Worm (Caenorhabditis elegans) whole organism, L4 larva: ENCODE measurements around the gene ZK154.6.

Experiments used
- F10B5.3 ChIP-seq: sonication (generic microtip); optimal IDR thresholded peaks from 2 replicates; lab custom pipeline; 2016; ENCODE audit warnings: mild to moderate bottlenecking, missing genetic modification characterization, missing compliant biosample characterization
- F26F4.8 ChIP-seq: fragments of 200-800 bp; sonication (Bioruptor generic); conservative IDR thresholded peaks from 2 replicates; pipeline ENCODE4 v1.3.6; 2022; ENCODE audit warnings: missing genetic modification characterization, missing compliant biosample characterization
- F44E2.7 ChIP-seq: fragments of 200-800 bp; sonication (Bioruptor generic); IDR thresholded peaks from 2 replicates; pipeline ENCODE4 v2.1.2; 2022; ENCODE audit warnings: missing genetic modification characterization, missing compliant biosample characterization
- R02D3.7 ChIP-seq: fragments of 150-350 bp; sonication (generic microtip); optimal IDR thresholded peaks from 3 replicates; lab custom pipeline; 2014; ENCODE audit warnings: missing biosample characterization, missing genetic modification characterization
- Y105C5A.15 ChIP-seq: fragments of 200-800 bp; sonication (Bioruptor generic); IDR thresholded peaks from 2 replicates; pipeline ENCODE4 v1.3.6; 2022; ENCODE audit warnings: missing genetic modification characterization, missing compliant biosample characterization
- Y5F2A.4 ChIP-seq: fragments of 200-800 bp; sonication (Bioruptor generic); optimal IDR thresholded peaks from 2 replicates; lab custom pipeline; 2018; ENCODE audit warnings: mild to moderate bottlenecking, missing genetic modification characterization, missing compliant biosample characterization
- aha-1 ChIP-seq: fragments of 150-350 bp; peaks from one replicate; lab custom pipeline; 2014; ENCODE audit warnings: missing biosample characterization, missing genetic modification characterization
- aly-2 ChIP-seq: sonication (generic microtip); optimal IDR thresholded peaks from 2 replicates; lab custom pipeline; 2018; ENCODE audit warnings: missing biosample characterization, missing genetic modification characterization
- attf-4 ChIP-seq: sonication (generic microtip); optimal IDR thresholded peaks from 3 replicates; lab custom pipeline; 2017; ENCODE audit warnings: missing biosample characterization, missing genetic modification characterization
- ceh-32 ChIP-seq: sonication (generic microtip); optimal IDR thresholded peaks from 2 replicates; lab custom pipeline; 2016; ENCODE audit warnings: mild to moderate bottlenecking, missing genetic modification characterization, missing compliant biosample characterization; ENCODE audit not compliant: poor library complexity
- ceh-44 ChIP-seq: fragments of 200-800 bp; sonication (Bioruptor generic); IDR thresholded peaks from 2 replicates; pipeline ENCODE4 v1.3.6; 2022; ENCODE audit warnings: missing genetic modification reagents, missing genetic modification characterization, missing compliant biosample characterization
- cey-2 ChIP-seq: sonication (generic microtip); optimal IDR thresholded peaks from 3 replicates; lab custom pipeline; 2017; ENCODE audit warnings: missing genetic modification characterization, mild to moderate bottlenecking, missing compliant biosample characterization, antibody characterized with exemption, borderline replicate concordance; ENCODE audit not compliant: insufficient read depth
- ctbp-1 ChIP-seq: fragments of 200-800 bp; sonication (Bioruptor generic); IDR thresholded peaks from 2 replicates; pipeline ENCODE4 v1.3.6; 2022; ENCODE audit warnings: missing genetic modification reagents, missing genetic modification characterization, missing compliant biosample characterization
- daf-12 ChIP-seq: fragments of 150-350 bp; optimal IDR thresholded peaks from 2 replicates; lab custom pipeline; 2014; ENCODE audit warnings: missing biosample characterization, missing genetic modification reagents, missing genetic modification characterization
- daf-16 ChIP-seq, 3 experiments: sonication (generic microtip); optimal IDR thresholded peaks; 2 replicates each; lab custom pipeline; 2016 to 2017; ENCODE audit warnings: missing genetic modification characterization in 3 of 3, missing genetic modification reagents in 3 of 3, mild to moderate bottlenecking in 2 of 3, missing compliant biosample characterization in 2 of 3, missing biosample characterization in 1 of 3, moderate library complexity in 1 of 3
- daf-8 ChIP-seq: fragments of 200-800 bp; sonication (Bioruptor generic); IDR thresholded peaks from 2 replicates; pipeline ENCODE4 v1.3.6; 2022; ENCODE audit warnings: missing genetic modification characterization, missing compliant biosample characterization
- dmd-8 ChIP-seq: fragments of 200-800 bp; sonication (Bioruptor generic); IDR thresholded peaks from 2 replicates; pipeline ENCODE4 v1.3.6; 2022; ENCODE audit warnings: missing genetic modification characterization, missing compliant biosample characterization
- egl-43 ChIP-seq: fragments of 200-800 bp; sonication (Bioruptor generic); IDR thresholded peaks from 2 replicates; pipeline ENCODE4 v1.3.6; 2022; ENCODE audit warnings: missing genetic modification reagents, missing genetic modification characterization, missing compliant biosample characterization
- fkh-10 ChIP-seq: fragments of 150-350 bp; optimal IDR thresholded peaks from 2 replicates; lab custom pipeline; 2014; ENCODE audit warnings: missing biosample characterization, missing genetic modification reagents, missing genetic modification characterization
- fos-1 ChIP-seq: fragments of 150-350 bp; optimal IDR thresholded peaks from 2 replicates; lab custom pipeline; 2014; ENCODE audit warnings: missing biosample characterization, missing genetic modification characterization
- hif-1 ChIP-seq, 2 experiments: sonication (generic microtip); optimal IDR thresholded peaks; 2 replicates each; lab custom pipeline; 2016 to 2017; ENCODE audit warnings: missing compliant biosample characterization in 2 of 2, missing genetic modification characterization in 2 of 2, missing genetic modification reagents in 2 of 2, missing genotype in 2 of 2, mild to moderate bottlenecking in 1 of 2
- hlh-11 ChIP-seq: fragments of 200-800 bp; sonication (Bioruptor generic); optimal IDR thresholded peaks from 2 replicates; lab custom pipeline; 2018; ENCODE audit warnings: mild to moderate bottlenecking, missing genetic modification characterization, missing compliant biosample characterization
- jun-1 ChIP-seq: fragments of 150-350 bp; optimal IDR thresholded peaks from 2 replicates; lab custom pipeline; 2014; ENCODE audit warnings: missing biosample characterization, missing genetic modification reagents, missing genetic modification characterization
- lim-7 ChIP-seq: fragments of 200-800 bp; sonication (Bioruptor generic); IDR thresholded peaks from 2 replicates; pipeline ENCODE4 v1.3.6; 2022; ENCODE audit warnings: missing genetic modification characterization, missing compliant biosample characterization
- lin-29 ChIP-seq: fragments of 200-800 bp; sonication (Bioruptor generic); IDR thresholded peaks from 2 replicates; pipeline ENCODE4 v1.3.6; 2022; ENCODE audit warnings: missing genetic modification reagents, missing genetic modification characterization, missing compliant biosample characterization
- lin-38 ChIP-seq: fragments of 200-800 bp; sonication (Bioruptor generic); IDR thresholded peaks from 2 replicates; pipeline ENCODE4 v1.3.6; 2022; ENCODE audit warnings: missing genetic modification reagents, missing genetic modification characterization, missing compliant biosample characterization
- lin-39 ChIP-seq: fragments of 150-350 bp; optimal IDR thresholded peaks from 2 replicates; lab custom pipeline; 2014; ENCODE audit warnings: missing biosample characterization, missing genetic modification reagents, missing genetic modification characterization
- lsy-2 ChIP-seq, 2 experiments: fragments of 150-350 bp in 1 of 2; sonication (generic microtip) in 1 of 2; optimal IDR thresholded peaks; 2 replicates each; lab custom pipeline; 2014 to 2017; ENCODE audit warnings: missing biosample characterization in 2 of 2, missing genetic modification characterization in 2 of 2
- madf-5 ChIP-seq, 2 experiments: fragments of 200-800 bp; sonication (Bioruptor generic); IDR thresholded peaks; 2 replicates each; pipeline ENCODE4 v1.3.6; 2022; ENCODE audit warnings: missing compliant biosample characterization in 2 of 2, missing genetic modification characterization in 2 of 2
- mdl-1 ChIP-seq, 2 experiments: fragments of 150-350 bp in 1 of 2; sonication (generic microtip) in 1 of 2; optimal IDR thresholded peaks; 2 replicates each; lab custom pipeline; 2014 to 2017; ENCODE audit warnings: missing biosample characterization in 2 of 2, missing genetic modification characterization in 2 of 2
- mep-1 ChIP-seq: fragments of 150-350 bp; sonication (generic microtip); optimal IDR thresholded peaks from 3 replicates; lab custom pipeline; 2014; ENCODE audit warnings: missing biosample characterization, missing genetic modification characterization
- mes-2 ChIP-seq: sonication (generic microtip); optimal IDR thresholded peaks from 2 replicates; lab custom pipeline; 2016; ENCODE audit warnings: missing genotype, mild to moderate bottlenecking, missing genetic modification characterization, missing compliant biosample characterization; ENCODE audit not compliant: poor library complexity, severe bottlenecking
- mxl-2 ChIP-seq: fragments of 200-800 bp; sonication (Bioruptor generic); conservative IDR thresholded peaks from 2 replicates; pipeline ENCODE4 v1.3.6; 2022; ENCODE audit warnings: missing genetic modification reagents, missing genetic modification characterization, missing compliant biosample characterization
- nhr-102 ChIP-seq: sonication (generic microtip); optimal IDR thresholded peaks from 2 replicates; lab custom pipeline; 2016; ENCODE audit warnings: mild to moderate bottlenecking, missing genetic modification characterization, moderate library complexity, missing compliant biosample characterization
- nhr-237 ChIP-seq: sonication (generic microtip); optimal IDR thresholded peaks from 2 replicates; lab custom pipeline; 2017; ENCODE audit warnings: missing biosample characterization, missing genetic modification characterization
- nhr-48 ChIP-seq: sonication (generic microtip); optimal IDR thresholded peaks from 2 replicates; lab custom pipeline; 2016; ENCODE audit warnings: mild to moderate bottlenecking, missing genetic modification characterization, missing compliant biosample characterization
- nhr-77 ChIP-seq: fragments of 150-350 bp; optimal IDR thresholded peaks from 2 replicates; lab custom pipeline; 2014; ENCODE audit warnings: missing biosample characterization, missing genetic modification characterization
- pha-4 ChIP-seq, 2 experiments: fragments of 150-350 bp in 1 of 2; fragments of 200-800 bp in 1 of 2; sonication (Bioruptor generic) in 1 of 2; IDR thresholded peaks in 1 of 2; optimal IDR thresholded peaks in 1 of 2; 2 replicates each; pipeline versions ENCODE4 v1.3.6 to Lab custom; 2014 to 2022; ENCODE audit warnings: missing genetic modification characterization in 2 of 2, missing genetic modification reagents in 2 of 2, missing biosample characterization in 1 of 2, missing compliant biosample characterization in 1 of 2
- rbr-2 ChIP-seq: sonication (generic microtip); optimal IDR thresholded peaks from 2 replicates; lab custom pipeline; 2016; ENCODE audit warnings: missing genotype, missing genetic modification characterization, missing compliant biosample characterization
- sdz-12 ChIP-seq: fragments of 200-800 bp; sonication (Bioruptor generic); optimal IDR thresholded peaks from 2 replicates; lab custom pipeline; 2018; ENCODE audit warnings: mild to moderate bottlenecking, missing genetic modification characterization, missing compliant biosample characterization
- set-16 ChIP-seq: fragments of 200-800 bp; sonication (Bioruptor generic); IDR thresholded peaks from 2 replicates; pipeline ENCODE4 v1.3.6; 2022; ENCODE audit warnings: missing genetic modification reagents, missing genetic modification characterization, missing compliant biosample characterization
- snpc-1.2 ChIP-seq: fragments of 200-800 bp; sonication (Bioruptor generic); IDR thresholded peaks from 2 replicates; pipeline ENCODE4 v1.3.6; 2022; ENCODE audit warnings: missing genetic modification reagents, missing genetic modification characterization, missing compliant biosample characterization
- snpc-4 ChIP-seq: fragments of 150-350 bp; optimal IDR thresholded peaks from 2 replicates; lab custom pipeline; 2014; ENCODE audit warnings: missing biosample characterization, missing genetic modification characterization
- tag-97 ChIP-seq: fragments of 200-800 bp; sonication (Bioruptor generic); IDR thresholded peaks from 2 replicates; pipeline ENCODE4 v1.3.6; 2022; ENCODE audit warnings: missing genetic modification characterization, missing compliant biosample characterization
- unc-39 ChIP-seq: sonication (generic microtip); optimal IDR thresholded peaks from 2 replicates; lab custom pipeline; 2017; ENCODE audit warnings: missing biosample characterization, missing genetic modification characterization
- vab-7 ChIP-seq: fragments of 200-800 bp; sonication (Bioruptor generic); IDR thresholded peaks from 2 replicates; pipeline ENCODE4 v1.3.6; 2022; ENCODE audit warnings: missing genetic modification reagents, missing genetic modification characterization, missing compliant biosample characterization
- zfp-3 ChIP-seq: fragments of 200-800 bp; sonication (Bioruptor generic); conservative IDR thresholded peaks from 2 replicates; pipeline ENCODE4 v1.3.6; 2022; ENCODE audit warnings: missing genetic modification reagents, missing genetic modification characterization, missing compliant biosample characterization
- zip-11 ChIP-seq: fragments of 200-800 bp; sonication (Bioruptor generic); IDR thresholded peaks from 2 replicates; pipeline ENCODE4 v1.3.6; 2022; ENCODE audit warnings: missing genetic modification characterization, missing compliant biosample characterization
- ztf-11 ChIP-seq: fragments of 150-350 bp; optimal IDR thresholded peaks from 2 replicates; lab custom pipeline; 2014; ENCODE audit warnings: missing biosample characterization, missing genetic modification characterization
- ztf-7 ChIP-seq: fragments of 150-350 bp; optimal IDR thresholded peaks from 2 replicates; lab custom pipeline; 2014; ENCODE audit warnings: missing biosample characterization, missing genetic modification characterization

The ZK154.6 gene

ce11 chrX:7825707-7826106 lies 32.3 kb upstream of the ZK154.6 start (continued):
- TF ChIP-seq hif-1 (tag; optimal IDR thresholded peaks at IDR 0.05; lab: Kevin White, UChicago) (no peak), unc-39 (tag; lab: Kevin White, UChicago) (no peak), F10B5.3 (tag; lab: Kevin White, UChicago) (no peak), hlh-11 (peak; percentile 60), ztf-7 (tag; lab: Kevin White, UChicago) (peak; percentile 97), nhr-48 (no peak), rbr-2 (tag; lab: Kevin White, UChicago) (peak; percentile 20), pha-4 (GFP tag; IDR thresholded peaks at IDR 0.05; lab: Robert Waterston, UW) (0 out of 2 replicates have a peak, but pooled peaks have one; percentile 28), pha-4 (tag; optimal IDR thresholded peaks at IDR 0.05; lab: Kevin White, UChicago) (no peak), mxl-2 (GFP tag; lab: Robert Waterston, UW) (no peak), set-16 (no peak), zfp-3 (no peak), jun-1 (tag; lab: Kevin White, UChicago) (no peak), snpc-4 (tag; lab: Kevin White, UChicago) (no peak), mep-1 (tag; lab: Kevin White, UChicago) (peak; percentile 75), aha-1 (tag; lab: Kevin White, UChicago) (peak; percentile 6), dmd-8 (GFP tag; lab: Robert Waterston, UW) (no peak), daf-16 (GFP tag; optimal IDR thresholded peaks at IDR 0.05; lab: Kevin White, UChicago) (peak in 1 of 2 experiments; percentile 71), daf-16 (tag; optimal IDR thresholded peaks at IDR 0.05; lab: Kevin White, UChicago) (peak; percentile 73), Y105C5A.15 (GFP tag; lab: Robert Waterston, UW) (no peak), fos-1 (no peak), lin-29 (GFP tag; lab: Robert Waterston, UW) (no peak), cey-2 (no peak), ceh-44 (GFP tag; lab: Robert Waterston, UW) (no peak), ctbp-1 (GFP tag; lab: Robert Waterston, UW) (no peak), lsy-2 (tag; optimal IDR thresholded peaks at IDR 0.05; lab: Kevin White, UChicago) (peak in 1 of 2 experiments; percentile 48), snpc-1.2 (GFP tag; lab: Robert Waterston, UW) (no peak), nhr-237 (tag; lab: Kevin White, UChicago) (no peak), lin-39 (no peak), nhr-77 (peak; percentile 18), mdl-1 (tag; optimal IDR thresholded peaks at IDR 0.05; lab: Kevin White, UChicago) (peak in 1 of 2 experiments; percentile 63), tag-97 (GFP tag; lab: Robert Waterston, UW) (no peak), daf-8 (GFP tag; lab: Robert Waterston, UW) (no peak)
- TF ChIP-seq, all 104 proteins: peak for 31

DNA sequence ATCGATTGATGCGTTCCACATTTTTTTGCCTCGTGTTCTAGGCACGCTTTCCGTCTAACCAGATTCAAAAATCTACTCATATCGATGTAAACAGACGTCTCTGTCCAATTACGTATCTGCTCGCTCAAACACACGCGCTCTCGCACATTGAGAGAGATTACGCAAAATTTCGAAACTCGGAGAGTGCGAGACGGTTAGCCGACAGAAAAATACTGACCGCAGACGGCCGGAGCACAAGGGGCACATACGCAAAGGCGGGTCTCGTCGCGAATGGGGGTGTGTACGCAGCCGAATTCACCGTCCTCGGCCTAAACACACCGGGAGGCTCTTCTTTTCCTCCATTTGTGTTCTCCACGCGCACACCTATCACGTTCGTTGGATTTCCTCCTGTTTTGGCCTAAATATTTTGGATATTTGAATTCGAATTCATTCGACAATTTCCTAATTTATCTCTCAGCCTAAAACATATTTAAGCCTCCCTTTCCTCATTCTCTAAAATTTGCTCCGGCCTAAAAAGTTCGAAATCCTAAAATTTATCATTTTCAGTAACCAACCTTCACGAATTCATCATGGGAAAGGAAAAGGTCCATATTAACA lies 29.8 kb upstream of the ZK154.6 start, which contains the start of gene eef-1A.2:
Gene eef-1A.2, plus strand, starts transcription at position 547 of the 597 bp plus-strand sequence.
- TF ChIP-seq madf-5 (GFP tag; IDR thresholded peaks at IDR 0.05; lab: Robert Waterston, UW), result no peak
- no peak for TF ChIP-seq ztf-11 (tag; lab: Kevin White, UChicago)
- no peak for TF ChIP-seq lin-39
- no peak for TF ChIP-seq F26F4.8 (GFP tag; lab: Robert Waterston, UW)
- TF ChIP-seq lsy-2 (tag; optimal IDR thresholded peaks at IDR 0.05; lab: Kevin White, UChicago), result peak; percentile 86 to 93
- TF ChIP-seq sdz-12, result peak; percentile 35
- no peak for TF ChIP-seq aly-2 (tag; lab: Kevin White, UChicago)
- no peak for TF ChIP-seq R02D3.7 (tag; lab: Kevin White, UChicago)
- peak; percentile 36 for TF ChIP-seq ceh-32 (tag; lab: Kevin White, UChicago)
- peak; percentile 87 for TF ChIP-seq egl-43
- TF ChIP-seq nhr-77, result peak; percentile 89
- TF ChIP-seq Y5F2A.4 (GFP tag; lab: Kevin White, UChicago), result peak; percentile 11
- TF ChIP-seq fkh-10, result peak; percentile 99
- peak; percentile 45; the same call in 1 of the 2 replicates for TF ChIP-seq vab-7
- TF ChIP-seq mes-2, result peak; percentile 81
- peak; percentile 65; the same call in 1 of the 2 replicates for TF ChIP-seq lim-7 (GFP tag; lab: Robert Waterston, UW)
- TF ChIP-seq attf-4, result no peak
- TF ChIP-seq zip-11 (GFP tag; lab: Robert Waterston, UW), result no peak
- TF ChIP-seq nhr-102 (tag; lab: Kevin White, UChicago), result peak; percentile 78
- peak; percentile 72 for TF ChIP-seq lin-38 (GFP tag; lab: Robert Waterston, UW)
- no peak for TF ChIP-seq daf-12 (tag; lab: Kevin White, UChicago)
- no peak for TF ChIP-seq F44E2.7 (GFP tag; lab: Robert Waterston, UW)
- TF ChIP-seq daf-8 (GFP tag; lab: Robert Waterston, UW), result no peak
